Worm (Caenorhabditis elegans) whole organism, young adult: ENCODE measurements around the gene dagl-2.

ENCODE experiments used
- B0261.1 ChIP-seq: sonication (generic microtip); optimal IDR thresholded peaks from 2 replicates; lab custom pipeline; 2016; ENCODE audit warnings: mild to moderate bottlenecking, missing genetic modification characterization, moderate library complexity, missing compliant biosample characterization
- F37B4.10 ChIP-seq: fragments of 200-800 bp; sonication (Bioruptor generic); IDR thresholded peaks from 2 replicates; pipeline ENCODE4 v1.3.6; 2022; ENCODE audit warnings: missing genetic modification characterization, missing compliant biosample characterization
- F39B2.1 ChIP-seq: fragments of 200-800 bp; sonication (Bioruptor generic); IDR thresholded peaks from 2 replicates; pipeline ENCODE4 v1.3.6; 2022; ENCODE audit warnings: missing genetic modification reagents, missing genetic modification characterization, missing compliant biosample characterization
- F49E8.2 ChIP-seq: sonication (generic microtip); optimal IDR thresholded peaks from 3 replicates; lab custom pipeline; 2017; ENCODE audit warnings: missing genetic modification characterization, mild to moderate bottlenecking, missing compliant biosample characterization, antibody characterized with exemption, moderate library complexity; ENCODE audit not compliant: insufficient read depth
- F57A8.1 ChIP-seq: fragments of 200-800 bp; sonication (Bioruptor generic); optimal IDR thresholded peaks from 2 replicates; lab custom pipeline; 2018; ENCODE audit warnings: mild to moderate bottlenecking, missing genetic modification characterization, moderate library complexity, missing compliant biosample characterization
- T07F8.4 ChIP-seq: sonication (generic microtip); optimal IDR thresholded peaks from 2 replicates; lab custom pipeline; 2016; ENCODE audit warnings: mild to moderate bottlenecking, missing genetic modification characterization, moderate library complexity, missing compliant biosample characterization
- Y53G8AR.9 ChIP-seq: fragments of 200-800 bp; sonication (Bioruptor generic); conservative IDR thresholded peaks from 2 replicates; pipeline ENCODE4 v1.3.6; 2022; ENCODE audit warnings: missing genetic modification reagents, missing genetic modification characterization, missing compliant biosample characterization
- Y67H2A.10 ChIP-seq: fragments of 200-800 bp; sonication (Bioruptor generic); conservative IDR thresholded peaks from 2 replicates; pipeline ENCODE4 v1.3.6; 2022; ENCODE audit warnings: missing genetic modification reagents, missing genetic modification characterization, missing compliant biosample characterization
- Y79H2A.3 ChIP-seq: fragments of 200-800 bp; sonication (Bioruptor generic); conservative IDR thresholded peaks from 2 replicates; pipeline ENCODE4 v1.3.6; 2022; ENCODE audit warnings: missing genetic modification reagents, missing genetic modification characterization, missing compliant biosample characterization
- ZK185.1 ChIP-seq: sonication (generic microtip); optimal IDR thresholded peaks from 2 replicates; lab custom pipeline; 2016; ENCODE audit warnings: mild to moderate bottlenecking, missing genetic modification characterization, missing compliant biosample characterization; ENCODE audit not compliant: poor library complexity, severe bottlenecking
- akir-1 ChIP-seq: fragments of 200-800 bp; sonication (Bioruptor generic); optimal IDR thresholded peaks from 2 replicates; lab custom pipeline; 2018; ENCODE audit warnings: mild to moderate bottlenecking, missing genetic modification characterization, moderate library complexity, missing compliant biosample characterization
- ama-1 ChIP-seq, 3 experiments: fragments of 150-350 bp in 1 of 3; sonication (generic microtip) in 2 of 3; optimal IDR thresholded peaks; 2 replicates each; lab custom pipeline; 2014 to 2018; ENCODE audit warnings: missing biosample characterization in 2 of 3, missing genetic modification characterization in 2 of 3, missing genetic modification reagents in 2 of 3
- atf-7 ChIP-seq: sonication (generic microtip); optimal IDR thresholded peaks from 2 replicates; lab custom pipeline; 2017; ENCODE audit warnings: mild to moderate bottlenecking, missing genetic modification characterization, missing compliant biosample characterization
- cebp-1 ChIP-seq, 2 experiments: fragments of 200-800 bp in 1 of 2; sonication (Bioruptor generic) in 1 of 2; sonication (generic microtip) in 1 of 2; IDR thresholded peaks in 1 of 2; optimal IDR thresholded peaks in 1 of 2; 2 replicates each; pipeline versions ENCODE4 v1.3.6 to Lab custom; 2017 to 2022; ENCODE audit warnings: missing compliant biosample characterization in 2 of 2, missing genetic modification characterization in 2 of 2, mild to moderate bottlenecking in 1 of 2, missing genetic modification reagents in 1 of 2, moderate library complexity in 1 of 2
- ceh-100 ChIP-seq: fragments of 200-800 bp; sonication (Bioruptor generic); IDR thresholded peaks from 2 replicates; pipeline ENCODE4 v1.3.6; 2022; ENCODE audit warnings: missing genetic modification reagents, missing genetic modification characterization, missing compliant biosample characterization
- ceh-58 ChIP-seq: fragments of 200-800 bp; sonication (Bioruptor generic); IDR thresholded peaks from 2 replicates; pipeline ENCODE4 v1.3.6; 2022; ENCODE audit warnings: missing genetic modification characterization, missing compliant biosample characterization
- efl-1 ChIP-seq: fragments of 150-350 bp; optimal IDR thresholded peaks from 2 replicates; lab custom pipeline; 2014; ENCODE audit warnings: missing biosample characterization, missing genetic modification reagents, missing genetic modification characterization
- gei-17 ChIP-seq: fragments of 200-800 bp; sonication (Bioruptor generic); optimal IDR thresholded peaks from 2 replicates; lab custom pipeline; 2018; ENCODE audit warnings: mild to moderate bottlenecking, missing genetic modification characterization, missing compliant biosample characterization
- hlh-12 ChIP-seq: sonication (generic microtip); optimal IDR thresholded peaks from 2 replicates; lab custom pipeline; 2016; ENCODE audit warnings: missing genetic modification characterization, missing compliant biosample characterization
- hmg-20 ChIP-seq: fragments of 200-800 bp; sonication (Bioruptor generic); IDR thresholded peaks from 2 replicates; pipeline ENCODE4 v1.3.6; 2022; ENCODE audit warnings: missing genetic modification reagents, missing genetic modification characterization, missing compliant biosample characterization
- hrde-1 ChIP-seq: sonication (generic microtip); optimal IDR thresholded peaks from 2 replicates; lab custom pipeline; 2016; ENCODE audit warnings: missing genetic modification characterization, mild to moderate bottlenecking, missing compliant biosample characterization, moderate library complexity, missing genotype, missing genetic modification reagents, borderline replicate concordance
- hsf-1 ChIP-seq: fragments of 200-800 bp; sonication (Bioruptor generic); IDR thresholded peaks from 2 replicates; pipeline ENCODE4 v1.3.6; 2022; ENCODE audit warnings: missing genetic modification reagents, missing genetic modification characterization, missing compliant biosample characterization
- let-526 ChIP-seq: fragments of 200-800 bp; sonication (Bioruptor generic); IDR thresholded peaks from 2 replicates; pipeline ENCODE4 v1.3.6; 2022; ENCODE audit warnings: missing genetic modification reagents, missing genetic modification characterization, missing compliant biosample characterization
- lsl-1 ChIP-seq: fragments of 200-800 bp; sonication (Bioruptor generic); optimal IDR thresholded peaks from 2 replicates; lab custom pipeline; 2018; ENCODE audit warnings: mild to moderate bottlenecking, missing genetic modification characterization, moderate library complexity, missing compliant biosample characterization
- lsy-27 ChIP-seq: sonication (generic microtip); optimal IDR thresholded peaks from 2 replicates; lab custom pipeline; 2017; ENCODE audit warnings: missing genetic modification characterization, mild to moderate bottlenecking, missing compliant biosample characterization, antibody characterized with exemption, missing genotype, borderline replicate concordance; ENCODE audit not compliant: insufficient read depth
- madf-3 ChIP-seq: fragments of 200-800 bp; sonication (Bioruptor generic); IDR thresholded peaks from 2 replicates; pipeline ENCODE4 v1.3.6; 2022; ENCODE audit warnings: missing genetic modification reagents, missing genetic modification characterization, missing compliant biosample characterization
- mes-4 ChIP-seq: sonication (generic microtip); optimal IDR thresholded peaks from 2 replicates; lab custom pipeline; 2016; ENCODE audit warnings: missing genotype, missing genetic modification characterization, missing compliant biosample characterization
- nfya-1 ChIP-seq: sonication (generic microtip); optimal IDR thresholded peaks from 2 replicates; lab custom pipeline; 2017; ENCODE audit warnings: antibody characterized with exemption, missing compliant biosample characterization, missing genetic modification characterization, borderline replicate concordance; ENCODE audit not compliant: insufficient read depth
- nfyb-1 ChIP-seq: fragments of 200-800 bp; sonication (Bioruptor generic); IDR thresholded peaks from 2 replicates; pipeline ENCODE4 v1.3.6; 2022; ENCODE audit warnings: missing genetic modification reagents, missing genetic modification characterization, missing compliant biosample characterization
- nhr-179 ChIP-seq: sonication (generic microtip); optimal IDR thresholded peaks from 2 replicates; lab custom pipeline; 2016; ENCODE audit warnings: mild to moderate bottlenecking, missing genetic modification characterization, missing compliant biosample characterization
- nhr-80 ChIP-seq: sonication (generic microtip); optimal IDR thresholded peaks from 2 replicates; lab custom pipeline; 2016; ENCODE audit warnings: missing genetic modification characterization, missing compliant biosample characterization
- rcor-1 ChIP-seq: fragments of 200-800 bp; sonication (Bioruptor generic); IDR thresholded peaks from 2 replicates; pipeline ENCODE4 v1.3.6; 2022; ENCODE audit warnings: missing genetic modification reagents, missing genetic modification characterization, missing compliant biosample characterization
- rpc-1 ChIP-seq, 2 experiments: fragments of 150-350 bp in 1 of 2; sonication (generic microtip) in 1 of 2; optimal IDR thresholded peaks; 2 replicates each; lab custom pipeline; 2014 to 2018; ENCODE audit warnings: missing biosample characterization in 1 of 2, missing genetic modification characterization in 1 of 2, missing genetic modification reagents in 1 of 2, missing genotype in 1 of 2
- sdz-38 ChIP-seq: sonication (generic microtip); optimal IDR thresholded peaks from 2 replicates; lab custom pipeline; 2016; ENCODE audit warnings: missing genotype, missing genetic modification characterization, missing compliant biosample characterization
- tbx-9 ChIP-seq: sonication (generic microtip); optimal IDR thresholded peaks from 2 replicates; lab custom pipeline; 2016; ENCODE audit warnings: borderline replicate concordance, missing genetic modification characterization, inconsistent platforms, missing compliant biosample characterization
- unc-130 ChIP-seq: sonication (generic microtip); optimal IDR thresholded peaks from 2 replicates; lab custom pipeline; 2016; ENCODE audit warnings: missing genetic modification reagents, missing genetic modification characterization, missing compliant biosample characterization
- xnd-1 ChIP-seq: sonication (generic microtip); optimal IDR thresholded peaks from 2 replicates; lab custom pipeline; 2016; ENCODE audit warnings: missing genotype, missing genetic modification reagents, missing genetic modification characterization, missing compliant biosample characterization
- ztf-25 ChIP-seq: fragments of 200-800 bp; sonication (Bioruptor generic); IDR thresholded peaks from 2 replicates; pipeline ENCODE4 v1.3.6; 2022; ENCODE audit warnings: missing genetic modification reagents, missing genetic modification characterization, missing compliant biosample characterization
- ztf-26 ChIP-seq: sonication (generic microtip); optimal IDR thresholded peaks from 2 replicates; lab custom pipeline; 2017; ENCODE audit warnings: missing genetic modification characterization, missing compliant biosample characterization
- ztf-6 ChIP-seq: fragments of 200-800 bp; sonication (Bioruptor generic); IDR thresholded peaks from 2 replicates; pipeline ENCODE4 v1.3.6; 2022; ENCODE audit warnings: missing genetic modification reagents, missing genetic modification characterization, missing compliant biosample characterization

Gene dagl-2

DNA sequence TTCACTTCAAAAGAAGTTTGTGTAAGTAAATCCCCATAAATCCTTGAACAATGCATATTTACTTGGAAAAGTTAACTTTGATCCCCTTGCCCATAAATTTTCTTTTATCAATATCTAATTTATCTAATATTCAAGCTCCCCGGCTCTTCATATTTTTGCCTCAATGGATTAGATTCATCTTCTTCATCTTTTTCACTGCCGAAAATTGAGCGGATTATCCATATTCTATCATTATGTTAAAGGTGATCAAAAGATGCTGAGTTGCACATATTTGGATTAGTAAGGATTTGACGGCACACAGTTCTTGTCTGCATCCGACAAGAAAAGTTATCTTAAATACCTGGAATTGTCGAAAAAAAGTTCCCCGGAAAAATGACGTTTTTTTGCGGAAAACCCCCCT, 7.5 kb upstream of the dagl-2 start:
- TF ChIP-seq Y53G8AR.9 (no peak), nhr-80 (tag; lab: Kevin White, UChicago) (no peak), ztf-25 (GFP tag; lab: Robert Waterston, UW) (no peak), ceh-58 (GFP tag; lab: Robert Waterston, UW) (no peak), ama-1 (optimal IDR thresholded peaks at IDR 0.05; lab: Kevin White, UChicago) (no peak), ama-1 (GFP tag; optimal IDR thresholded peaks at IDR 0.05; lab: Kevin White, UChicago) (no peak), ZK185.1 (tag; lab: Kevin White, UChicago) (no peak), lsl-1 (GFP tag; lab: Kevin White, UChicago) (no peak), madf-3 (GFP tag; lab: Robert Waterston, UW) (no peak), sdz-38 (no peak), F37B4.10 (no peak), xnd-1 (tag; lab: Kevin White, UChicago) (no peak), F39B2.1 (GFP tag; lab: Robert Waterston, UW) (no peak), lsy-27 (tag; lab: Kevin White, UChicago) (no peak), rcor-1 (GFP tag; lab: Robert Waterston, UW) (no peak), nhr-179 (tag; lab: Kevin White, UChicago) (no peak)

DNA sequence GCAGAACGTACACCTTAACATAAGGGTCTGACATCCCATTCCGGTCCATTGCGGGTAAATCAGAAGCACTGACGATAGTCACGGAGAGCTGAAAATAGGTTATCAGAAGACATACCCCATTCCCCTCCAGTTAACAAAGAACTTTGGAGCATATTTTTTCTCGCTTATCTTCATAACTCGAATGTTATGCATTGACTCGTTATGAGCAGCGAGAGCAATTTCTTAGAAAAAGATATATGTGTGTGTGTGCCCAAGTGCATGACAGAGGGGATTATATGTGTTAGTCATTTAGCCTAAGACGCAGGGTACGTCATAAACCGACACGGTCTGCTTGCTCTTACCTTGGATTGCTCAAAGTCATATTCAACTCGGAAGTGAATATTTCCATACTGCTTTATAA, 6.5 kb upstream of the dagl-2 start:
- no peak for TF ChIP-seq hrde-1 (tag; lab: Kevin White, UChicago)
- TF ChIP-seq Y67H2A.10 (GFP tag; lab: Robert Waterston, UW): no peak
- TF ChIP-seq F39B2.1 (GFP tag; lab: Robert Waterston, UW): 0 out of 2 replicates have a peak, but pooled peaks have one; percentile 38

DNA sequence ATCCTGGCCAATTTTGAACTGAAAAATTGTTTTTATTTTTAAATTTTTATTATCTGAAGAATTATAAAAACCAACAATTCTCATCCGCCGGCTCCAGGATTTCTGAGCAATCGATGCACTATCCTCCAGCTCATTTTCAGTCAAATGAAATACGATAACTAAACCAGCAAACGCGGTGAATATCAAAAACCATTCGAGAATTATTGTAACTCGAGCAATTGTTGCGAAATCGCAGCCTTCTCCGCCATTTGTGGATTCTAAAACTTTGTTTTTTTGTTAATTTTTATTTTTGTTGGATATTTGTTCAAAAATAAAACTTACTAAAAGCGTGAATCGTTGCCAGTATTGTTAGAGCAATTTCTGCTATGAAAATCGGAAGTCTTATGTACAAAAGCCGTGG, 602 bp downstream of the dagl-2 start:
- TF ChIP-seq cebp-1 (GFP tag; IDR thresholded peaks at IDR 0.05; lab: Robert Waterston, UW) (0 out of 2 replicates have a peak, but pooled peaks have one; percentile 9), cebp-1 (tag; optimal IDR thresholded peaks at IDR 0.05; lab: Kevin White, UChicago) (peak; percentile 80), hmg-20 (GFP tag; lab: Robert Waterston, UW) (no peak), nfya-1 (tag; lab: Kevin White, UChicago) (no peak), tbx-9 (no peak), hlh-12 (tag; lab: Kevin White, UChicago) (no peak), efl-1 (no peak), nfyb-1 (GFP tag; lab: Robert Waterston, UW) (no peak), ceh-100 (GFP tag; lab: Robert Waterston, UW) (no peak), rpc-1 (optimal IDR thresholded peaks at IDR 0.05; lab: Kevin White, UChicago) (no peak), rpc-1 (tag; optimal IDR thresholded peaks at IDR 0.05; lab: Kevin White, UChicago) (no peak)

ce11 chrIII:778771-779170, 4.3 kb downstream of the dagl-2 start, which contains the start of gene alh-11:
TSS of gene alh-11 (minus strand) at chrIII:778871.
- TF ChIP-seq lsy-27 (tag; lab: Kevin White, UChicago): no peak
- TF ChIP-seq ztf-26 (tag; lab: Kevin White, UChicago): no peak
- TF ChIP-seq F49E8.2 (tag; lab: Kevin White, UChicago): no peak
- TF ChIP-seq rcor-1 (GFP tag; lab: Robert Waterston, UW): no peak
- no peak for TF ChIP-seq mes-4
- TF ChIP-seq B0261.1 (tag; lab: Kevin White, UChicago): no peak
- TF ChIP-seq hlh-12 (tag; lab: Kevin White, UChicago): no peak
- no peak for TF ChIP-seq atf-7 (tag; lab: Kevin White, UChicago)
- TF ChIP-seq let-526 (GFP tag; lab: Robert Waterston, UW): no peak
- no peak for TF ChIP-seq ztf-6 (GFP tag; lab: Robert Waterston, UW)
- no peak for TF ChIP-seq unc-130 (GFP tag; lab: Kevin White, UChicago)
- TF ChIP-seq F57A8.1 (GFP tag; lab: Kevin White, UChicago): no peak
- no peak for TF ChIP-seq Y79H2A.3 (GFP tag; lab: Robert Waterston, UW)
- TF ChIP-seq ceh-100 (GFP tag; lab: Robert Waterston, UW): no peak
- no peak for TF ChIP-seq akir-1 (GFP tag; lab: Kevin White, UChicago)
- no peak for TF ChIP-seq T07F8.4 (tag; lab: Kevin White, UChicago)
- no peak for TF ChIP-seq gei-17 (GFP tag; lab: Kevin White, UChicago)
- TF ChIP-seq hsf-1: no peak
- no peak for TF ChIP-seq hrde-1 (tag; lab: Kevin White, UChicago)
- TF ChIP-seq, all 124 proteins: peak for 0
